Fruit fly (Drosophila melanogaster) whole organism, embryonic: Measurements from ENCODE around the gene CG5080.
A peak's percentile ranks its signal among the peaks of the same experiment; 100 is the strongest.

Source experiments
- Ada2b ChIP-seq: fragments of 200-800 bp; sonication (Bioruptor generic); IDR thresholded peaks from 2 replicates; pipeline ENCODE4 v1.3.6; 2022; ENCODE audit warnings: missing biosample characterization, missing genetic modification characterization
- Antp ChIP-seq: fragments of 200-800 bp; sonication (Bioruptor generic); optimal IDR thresholded peaks from 3 replicates; lab custom pipeline; 2016; ENCODE audit warnings: missing biosample characterization, missing genetic modification characterization
- Asciz ChIP-seq: fragments of 200-800 bp; sonication (Bioruptor generic); optimal IDR thresholded peaks from 2 replicates; lab custom pipeline; 2017; ENCODE audit warnings: missing biosample characterization, mild to moderate bottlenecking, missing genetic modification characterization, missing genetic modification reagents
- Bgb ChIP-seq: fragments of 200-800 bp; sonication (Bioruptor generic); IDR thresholded peaks from 2 replicates; pipeline ENCODE4 v1.3.6; 2022; ENCODE audit warnings: missing biosample characterization, missing genetic modification characterization; ENCODE audit not compliant: partially characterized antibody
- CG11085 ChIP-seq: fragments of 200-800 bp; sonication (Bioruptor generic); IDR thresholded peaks from 2 replicates; pipeline ENCODE4 v1.3.6; 2022; ENCODE audit warnings: missing biosample characterization, missing genetic modification characterization
- CG12391 ChIP-seq: fragments of 200-800 bp; sonication (Bioruptor generic); optimal IDR thresholded peaks from 3 replicates; lab custom pipeline; 2018; ENCODE audit warnings: missing biosample characterization, mild to moderate bottlenecking, missing genetic modification characterization, moderate library complexity
- CG12744 ChIP-seq: fragments of 200-800 bp; sonication (Bioruptor generic); optimal IDR thresholded peaks from 2 replicates; lab custom pipeline; 2016; ENCODE audit warnings: missing biosample characterization, missing genetic modification characterization
- CG17802 ChIP-seq: fragments of 200-800 bp; sonication (Bioruptor generic); optimal IDR thresholded peaks from 2 replicates; lab custom pipeline; 2018; ENCODE audit warnings: missing biosample characterization, mild to moderate bottlenecking, missing genetic modification characterization, moderate library complexity
- CG18476 ChIP-seq: fragments of 200-800 bp; sonication (Bioruptor generic); optimal IDR thresholded peaks from 2 replicates; lab custom pipeline; 2016; ENCODE audit warnings: missing biosample characterization, mild to moderate bottlenecking, missing genetic modification characterization
- CG2202 ChIP-seq: fragments of 200-800 bp; sonication (Bioruptor generic); optimal IDR thresholded peaks from 2 replicates; lab custom pipeline; 2018; ENCODE audit warnings: missing biosample characterization, mild to moderate bottlenecking, missing genetic modification characterization
- CG3065 ChIP-seq: fragments of 200-800 bp; sonication (Bioruptor generic); optimal IDR thresholded peaks from 2 replicates; lab custom pipeline; 2016; ENCODE audit warnings: missing biosample characterization, missing genetic modification characterization
- CG32532 ChIP-seq: fragments of 200-800 bp; sonication (Bioruptor generic); IDR thresholded peaks from 2 replicates; pipeline ENCODE4 v1.3.6; 2022; ENCODE audit warnings: missing biosample characterization, missing genetic modification characterization
- CG33213 ChIP-seq: fragments of 200-800 bp; sonication (Bioruptor generic); optimal IDR thresholded peaks from 3 replicates; lab custom pipeline; 2016; ENCODE audit warnings: missing biosample characterization, missing genetic modification characterization
- CG4854 ChIP-seq: fragments of 200-800 bp; sonication (Bioruptor generic); optimal IDR thresholded peaks from 2 replicates; lab custom pipeline; 2016; ENCODE audit warnings: missing biosample characterization, missing genetic modification characterization, inconsistent platforms
- CG6654 ChIP-seq: fragments of 200-800 bp; sonication (Bioruptor generic); optimal IDR thresholded peaks from 2 replicates; lab custom pipeline; 2017; ENCODE audit warnings: missing biosample characterization, mild to moderate bottlenecking, missing genetic modification characterization
- CG6765 ChIP-seq: fragments of 200-800 bp; sonication (Bioruptor generic); optimal IDR thresholded peaks from 3 replicates; lab custom pipeline; 2017; ENCODE audit warnings: missing biosample characterization, mild to moderate bottlenecking, missing genetic modification characterization
- CG8281 ChIP-seq: fragments of 200-800 bp; sonication (Bioruptor generic); optimal IDR thresholded peaks from 2 replicates; lab custom pipeline; 2018; ENCODE audit warnings: missing biosample characterization, mild to moderate bottlenecking, missing genetic modification characterization, moderate library complexity
- CG8944 ChIP-seq: fragments of 200-800 bp; sonication (Bioruptor generic); optimal IDR thresholded peaks from 3 replicates; lab custom pipeline; 2016; ENCODE audit warnings: missing biosample characterization, missing genetic modification characterization
- CG9817 ChIP-seq: fragments of 200-800 bp; sonication (Bioruptor generic); optimal IDR thresholded peaks from 2 replicates; lab custom pipeline; 2018; ENCODE audit warnings: missing biosample characterization, mild to moderate bottlenecking, missing genetic modification characterization, moderate library complexity
- CkIIα-i1 ChIP-seq: fragments of 200-800 bp; sonication (Bioruptor generic); IDR thresholded peaks from 2 replicates; pipeline ENCODE4 v1.3.6; 2022; ENCODE audit warnings: missing biosample characterization, missing genetic modification characterization
- Dfd ChIP-seq, 2 experiments: fragments of >200 bp; optimal IDR thresholded peaks; 2 replicates each; lab custom pipeline; 2017; ENCODE audit warnings: missing biosample characterization in 2 of 2, missing genetic modification characterization in 2 of 2
- Dp ChIP-seq: fragments of 200-800 bp; sonication (Bioruptor generic); optimal IDR thresholded peaks from 2 replicates; lab custom pipeline; 2018; ENCODE audit warnings: missing biosample characterization, mild to moderate bottlenecking, missing genetic modification characterization, moderate library complexity
- Drgx ChIP-seq: fragments of 200-800 bp; sonication (Bioruptor generic); IDR thresholded peaks from 2 replicates; pipeline ENCODE4 v1.3.6; 2022; ENCODE audit warnings: missing biosample characterization, missing genetic modification characterization
- ERR ChIP-seq: fragments of 200-800 bp; sonication (Bioruptor generic); optimal IDR thresholded peaks from 2 replicates; lab custom pipeline; 2016; ENCODE audit warnings: missing biosample characterization, missing genetic modification characterization
- H15 ChIP-seq: fragments of 200-800 bp; sonication (Bioruptor generic); IDR thresholded peaks from 3 replicates; pipeline ENCODE4 v1.3.6; 2022; ENCODE audit warnings: missing biosample characterization, missing genetic modification characterization
- Lim3 ChIP-seq: fragments of 200-800 bp; sonication (Bioruptor generic); IDR thresholded peaks from 2 replicates; pipeline ENCODE4 v1.3.6; 2022; ENCODE audit warnings: missing biosample characterization, missing genetic modification characterization
- Lpt ChIP-seq: fragments of >200 bp; optimal IDR thresholded peaks from 2 replicates; lab custom pipeline; 2018; ENCODE audit warnings: missing biosample characterization, missing genetic modification characterization
- NC2β ChIP-seq: fragments of 200-800 bp; sonication (Bioruptor generic); optimal IDR thresholded peaks from 2 replicates; lab custom pipeline; 2016; ENCODE audit warnings: missing biosample characterization, missing genetic modification characterization
- Nf-YC ChIP-seq: fragments of 200-800 bp; optimal IDR thresholded peaks from 3 replicates; lab custom pipeline; 2019; ENCODE audit warnings: missing biosample characterization, mild to moderate bottlenecking, missing genetic modification characterization, moderate library complexity
- Opbp ChIP-seq: fragments of 200-800 bp; sonication (Bioruptor generic); IDR thresholded peaks from 3 replicates; pipeline ENCODE4 v1.3.6; 2022; ENCODE audit warnings: missing biosample characterization, missing genetic modification characterization; ENCODE audit not compliant: partially characterized antibody
- Sry-β ChIP-seq: fragments of 200-800 bp; sonication (Bioruptor generic); optimal IDR thresholded peaks from 2 replicates; lab custom pipeline; 2018; ENCODE audit warnings: missing biosample characterization, mild to moderate bottlenecking, missing genetic modification characterization, moderate library complexity
- cato ChIP-seq: fragments of 200-800 bp; sonication (Bioruptor generic); optimal IDR thresholded peaks from 2 replicates; lab custom pipeline; 2016; ENCODE audit warnings: missing biosample characterization, missing genetic modification characterization, borderline replicate concordance
- chif ChIP-seq, 2 experiments: fragments of 200-800 bp; sonication (Bioruptor generic); optimal IDR thresholded peaks; 3 replicates each; lab custom pipeline; 2016; ENCODE audit warnings: missing biosample characterization in 2 of 2, missing genetic modification characterization in 2 of 2
- chm ChIP-seq: fragments of 200-800 bp; sonication (Bioruptor generic); IDR thresholded peaks from 2 replicates; pipeline ENCODE4 v1.3.6; 2022; ENCODE audit warnings: missing biosample characterization, missing genetic modification characterization
- dmrt11E ChIP-seq: fragments of 200-800 bp; sonication (Bioruptor generic); optimal IDR thresholded peaks from 3 replicates; lab custom pipeline; 2018; ENCODE audit warnings: missing biosample characterization, mild to moderate bottlenecking, missing genetic modification characterization, moderate library complexity
- her ChIP-seq: fragments of 200-800 bp; sonication (Bioruptor generic); optimal IDR thresholded peaks from 2 replicates; lab custom pipeline; 2016; ENCODE audit warnings: missing biosample characterization, missing genetic modification characterization
- hth ChIP-seq: fragments of >200 bp; optimal IDR thresholded peaks from 2 replicates; lab custom pipeline; 2017; ENCODE audit warnings: inconsistent platforms
- lmd ChIP-seq: fragments of 200-800 bp; sonication (Bioruptor generic); IDR thresholded peaks from 2 replicates; pipeline ENCODE4 v1.3.6; 2022; ENCODE audit warnings: missing biosample characterization, missing genetic modification characterization
- lola ChIP-seq, 3 experiments: fragments of >200 bp in 2 of 3; fragments of 200-800 bp in 1 of 3; sonication (Bioruptor generic) in 1 of 3; optimal IDR thresholded peaks; 2 replicates each; lab custom pipeline; 2017 to 2019; ENCODE audit warnings: missing biosample characterization in 3 of 3, missing genetic modification characterization in 3 of 3, mild to moderate bottlenecking in 1 of 3, moderate library complexity in 1 of 3
- nmo ChIP-seq: fragments of 200-800 bp; sonication (Bioruptor generic); optimal IDR thresholded peaks from 2 replicates; lab custom pipeline; 2018; ENCODE audit warnings: missing biosample characterization, mild to moderate bottlenecking, missing genetic modification characterization, moderate library complexity
- odd ChIP-seq: fragments of 200-800 bp; sonication (Bioruptor generic); optimal IDR thresholded peaks from 2 replicates; lab custom pipeline; 2017; ENCODE audit warnings: missing biosample characterization, mild to moderate bottlenecking, missing genetic modification characterization
- pan ChIP-seq, 4 experiments: fragments of >200 bp in 3 of 4; fragments of 200-800 bp in 1 of 4; sonication (Bioruptor generic) in 1 of 4; optimal IDR thresholded peaks in 3 of 4; IDR thresholded peaks in 1 of 4; 2 replicates each; pipeline versions ENCODE4 v1.3.6 to Lab custom; 2017 to 2022; ENCODE audit warnings: missing biosample characterization in 2 of 4, missing genetic modification characterization in 2 of 4, mixed read lengths in 1 of 4
- pum ChIP-seq: fragments of 200-800 bp; sonication (Bioruptor generic); optimal IDR thresholded peaks from 2 replicates; lab custom pipeline; 2016; ENCODE audit warnings: missing biosample characterization, missing genetic modification characterization
- shn ChIP-seq: fragments of 200-800 bp; sonication (Bioruptor generic); optimal IDR thresholded peaks from 3 replicates; lab custom pipeline; 2016; ENCODE audit warnings: missing biosample characterization, missing genetic modification characterization
- tio ChIP-seq: fragments of 200-800 bp; sonication (Bioruptor generic); optimal IDR thresholded peaks from 2 replicates; lab custom pipeline; 2017; ENCODE audit warnings: missing biosample characterization, missing genetic modification characterization, inconsistent platforms
- vfl ChIP-seq: fragments of 200-800 bp; sonication (Bioruptor generic); optimal IDR thresholded peaks from 2 replicates; lab custom pipeline; 2016; ENCODE audit warnings: missing biosample characterization, missing genetic modification characterization
- yki ChIP-seq: fragments of >200 bp; optimal IDR thresholded peaks from 3 replicates; lab custom pipeline; 2018
- zen ChIP-seq: fragments of 200-800 bp; sonication (Bioruptor generic); optimal IDR thresholded peaks from 3 replicates; lab custom pipeline; 2018; ENCODE audit warnings: missing biosample characterization, mild to moderate bottlenecking, missing genetic modification characterization, moderate library complexity

CG5080 gene

dm6 chr2L:1118880-1119809 lies 44.5 kb downstream of the CG5080 start (continued):
- TF ChIP-seq chm (GFP tag; lab: Robert Waterston, UW): peak; percentile 59; the same call in 1 of the 2 replicates
- TF ChIP-seq nmo (GFP tag; lab: Kevin White, UChicago): peak; percentile 75
- TF ChIP-seq ERR (GFP tag; lab: Kevin White, UChicago): peak; percentile 1
- no peak for TF ChIP-seq hth (lab: Kevin White, UChicago)
- TF ChIP-seq cato (GFP tag; lab: Kevin White, UChicago): peak; percentile 24
- TF ChIP-seq CG32532: peak; percentile 83
- TF ChIP-seq Dfd (GFP tag; optimal IDR thresholded peaks at IDR 0.05; lab: Kevin White, UChicago): no peak
- peak; percentile 67 for TF ChIP-seq CG11085 (GFP tag; lab: Robert Waterston, UW)
- peak; percentile 23; the same call in 1 of the 2 replicates for TF ChIP-seq CkIIα-i1 (GFP tag; lab: Robert Waterston, UW)
- TF ChIP-seq Lpt (GFP tag; lab: Kevin White, UChicago): no peak
- peak; percentile 57 for TF ChIP-seq Asciz
- no peak for TF ChIP-seq CG8281 (tag; lab: Kevin White, UChicago)
- TF ChIP-seq Antp: peak; percentile 21
- peak; percentile 29 for TF ChIP-seq CG33213 (GFP tag; lab: Kevin White, UChicago)
- TF ChIP-seq Opbp (GFP tag; lab: Robert Waterston, UW): peak; percentile 40; the same call in 1 of the 3 replicates
- peak; percentile 82 for TF ChIP-seq lmd (GFP tag; lab: Robert Waterston, UW)
- peak; percentile 26 for TF ChIP-seq odd
- TF ChIP-seq Drgx (GFP tag; lab: Robert Waterston, UW): peak; percentile 82
- peak; percentile 51 for TF ChIP-seq tio (GFP tag; lab: Kevin White, UChicago)
- peak in 1 of 2 experiments; percentile 65 for TF ChIP-seq chif (GFP tag; optimal IDR thresholded peaks at IDR 0.05; lab: Kevin White, UChicago)
- peak; percentile 84 for TF ChIP-seq Ada2b (GFP tag; lab: Robert Waterston, UW)
- TF ChIP-seq CG4854 (GFP tag; lab: Kevin White, UChicago): peak; percentile 39
- TF ChIP-seq pum (GFP tag; lab: Kevin White, UChicago): peak; percentile 37
- peak; percentile 45 for TF ChIP-seq CG6765 (GFP tag; lab: Kevin White, UChicago)
- peak in 1 of 3 experiments; percentile 48 for TF ChIP-seq lola (GFP tag; optimal IDR thresholded peaks at IDR 0.05; lab: Kevin White, UChicago)
- peak; percentile 19 for TF ChIP-seq her (GFP tag; lab: Kevin White, UChicago)
- TF ChIP-seq Dp: no peak
- peak; percentile 75 for TF ChIP-seq shn (GFP tag; lab: Kevin White, UChicago)
- peak in 1 of 2 experiments; percentile 55 for TF ChIP-seq pan (optimal IDR thresholded peaks at IDR 0.05; lab: Kevin White, UChicago)
- peak in 1 of 2 experiments; percentile 67 for TF ChIP-seq pan (GFP tag; optimal IDR thresholded peaks at IDR 0.05 in 1 of 2, IDR thresholded peaks at IDR 0.05 in 1 of 2)
- TF ChIP-seq CG18476 (GFP tag; lab: Kevin White, UChicago): peak; percentile 66
- no peak for TF ChIP-seq CG17802 (tag; lab: Kevin White, UChicago)
- TF ChIP-seq CG8944 (GFP tag; lab: Kevin White, UChicago): peak; percentile 57
- TF ChIP-seq CG12744 (GFP tag; lab: Kevin White, UChicago): peak; percentile 28
- no peak for TF ChIP-seq CG2202 (tag; lab: Kevin White, UChicago)
- peak; percentile 47; the same call in 2 of the 3 replicates for TF ChIP-seq H15 (GFP tag; lab: Robert Waterston, UW)
- peak; percentile 63 for TF ChIP-seq vfl (GFP tag; lab: Kevin White, UChicago)
- TF ChIP-seq Sry-β (GFP tag; lab: Kevin White, UChicago): no peak
- TF ChIP-seq NC2β (GFP tag; lab: Kevin White, UChicago): no peak
- TF ChIP-seq CG6654 (GFP tag; lab: Kevin White, UChicago): peak; percentile 28
- TF ChIP-seq CG3065 (GFP tag; lab: Kevin White, UChicago): no peak
- peak; percentile 6 for TF ChIP-seq Nf-YC
- peak; percentile 19 for TF ChIP-seq dmrt11E (tag; lab: Kevin White, UChicago)
- TF ChIP-seq Bgb (GFP tag; lab: Robert Waterston, UW): peak; percentile 67
- no peak for TF ChIP-seq Lim3 (GFP tag; lab: Robert Waterston, UW)
- peak; percentile 68 for TF ChIP-seq CG9817 (tag; lab: Kevin White, UChicago)
- TF ChIP-seq CG12391 (tag; lab: Kevin White, UChicago): peak; percentile 74
- peak; percentile 55 for TF ChIP-seq zen (tag; lab: Kevin White, UChicago)
- no peak for TF ChIP-seq yki (lab: Kevin White, UChicago)
